Worm (Caenorhabditis elegans) whole organism, L2 larva: ENCODE results near the gene srh-39.

Experiments
- F13H6.1 ChIP-seq: sonication (generic microtip); optimal IDR thresholded peaks from 2 replicates; lab custom pipeline; 2016; ENCODE audit warnings: missing genetic modification characterization, missing compliant biosample characterization
- ama-1 ChIP-seq: fragments of 150-350 bp; optimal IDR thresholded peaks from 2 replicates; lab custom pipeline; 2018; ENCODE audit warnings: inconsistent platforms
- ceh-82 ChIP-seq: fragments of 150-350 bp; optimal IDR thresholded peaks from 2 replicates; lab custom pipeline; 2014; ENCODE audit warnings: missing biosample characterization, missing genetic modification characterization
- fos-1 ChIP-seq: fragments of 150-350 bp; optimal IDR thresholded peaks from 2 replicates; lab custom pipeline; 2014; ENCODE audit warnings: missing biosample characterization, missing genetic modification characterization
- lin-13 ChIP-seq: fragments of 150-350 bp; optimal IDR thresholded peaks from 2 replicates; lab custom pipeline; 2014; ENCODE audit warnings: missing biosample characterization, missing genetic modification reagents, missing genetic modification characterization
- nhr-10 ChIP-seq: sonication (generic microtip); optimal IDR thresholded peaks from 2 replicates; lab custom pipeline; 2017; ENCODE audit warnings: missing biosample characterization, missing genetic modification characterization
- nhr-23 ChIP-seq: fragments of 150-350 bp; optimal IDR thresholded peaks from 2 replicates; lab custom pipeline; 2014; ENCODE audit warnings: missing biosample characterization, missing genetic modification reagents, missing genetic modification characterization
- nhr-25 ChIP-seq: fragments of 150-350 bp; sonication (generic microtip); optimal IDR thresholded peaks from 3 replicates; lab custom pipeline; 2014; ENCODE audit warnings: missing biosample characterization, missing genetic modification characterization
- nhr-6 ChIP-seq: fragments of 150-350 bp; optimal IDR thresholded peaks from 2 replicates; lab custom pipeline; 2014; ENCODE audit warnings: missing biosample characterization, missing genetic modification characterization
- sem-4 ChIP-seq: fragments of 150-350 bp; optimal IDR thresholded peaks from 2 replicates; lab custom pipeline; 2014; ENCODE audit warnings: missing biosample characterization, missing genetic modification reagents, missing genetic modification characterization
- sma-3 ChIP-seq: sonication (generic microtip); optimal IDR thresholded peaks from 2 replicates; lab custom pipeline; 2016; ENCODE audit warnings: missing genetic modification reagents, missing genetic modification characterization, missing compliant biosample characterization
- unc-39 ChIP-seq: fragments of 150-350 bp; optimal IDR thresholded peaks from 2 replicates; lab custom pipeline; 2014; ENCODE audit warnings: missing biosample characterization, missing genetic modification characterization
- unc-62 ChIP-seq: fragments of 150-350 bp; optimal IDR thresholded peaks from 2 replicates; lab custom pipeline; 2014; ENCODE audit warnings: missing biosample characterization, missing genetic modification reagents, missing genetic modification characterization

DNA sequence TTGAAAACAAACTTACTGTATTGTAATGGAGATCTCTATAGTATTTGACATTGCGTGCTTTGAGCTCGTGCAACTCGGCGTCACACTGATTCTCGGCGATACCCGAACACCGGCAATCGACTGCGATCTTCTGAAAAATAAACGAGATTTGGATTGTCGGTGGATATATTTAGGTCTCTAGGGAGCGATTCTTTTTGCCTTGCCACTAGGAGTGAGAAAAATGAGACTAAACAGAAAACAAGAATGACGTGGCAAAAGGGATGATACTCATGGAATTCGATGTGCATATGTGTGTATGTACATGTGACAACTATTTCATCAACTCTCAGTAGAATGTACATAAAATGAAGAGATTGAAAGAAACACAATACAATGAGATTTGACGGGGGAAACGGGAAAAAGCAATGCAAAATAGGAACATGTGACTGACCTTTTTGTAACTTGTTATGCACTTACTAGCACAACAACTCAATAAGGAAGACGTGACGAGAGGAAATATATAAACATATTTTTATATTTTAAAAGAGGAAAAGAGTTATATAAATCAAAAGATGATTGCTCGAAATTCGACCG, 50.7 kb downstream of the srh-39 start:
- TF ChIP-seq sma-3 (GFP tag; lab: Kevin White, UChicago) (no peak), nhr-25 (tag; lab: Kevin White, UChicago) (no peak), nhr-10 (tag; lab: Kevin White, UChicago) (no peak), nhr-23 (tag; lab: Kevin White, UChicago) (no peak), nhr-6 (no peak), unc-39 (no peak), sem-4 (tag; lab: Kevin White, UChicago) (no peak), ceh-82 (no peak), ama-1 (lab: Kevin White, UChicago) (no peak), F13H6.1 (tag; lab: Kevin White, UChicago) (no peak), lin-13 (GFP tag; lab: Kevin White, UChicago) (no peak), fos-1 (tag; lab: Kevin White, UChicago) (no peak), unc-62 (GFP tag; lab: Kevin White, UChicago) (no peak)
